Fruit fly (Drosophila melanogaster) whole organism, prepupa: Measurements from ENCODE around the gene DPCoAC.

Experiments
- CG8319 ChIP-seq: fragments of 200-800 bp; sonication (Bioruptor generic); optimal IDR thresholded peaks from 3 replicates; lab custom pipeline; 2016; ENCODE audit warnings: missing biosample characterization, missing genetic modification characterization
- Eip93F ChIP-seq: fragments of 200-800 bp; sonication (Bioruptor generic); optimal IDR thresholded peaks from 2 replicates; lab custom pipeline; 2016; ENCODE audit warnings: missing biosample characterization, mild to moderate bottlenecking, missing genetic modification characterization
- Ets21C ChIP-seq: fragments of 200-800 bp; sonication (Bioruptor generic); optimal IDR thresholded peaks from 3 replicates; lab custom pipeline; 2016; ENCODE audit warnings: missing biosample characterization, missing genetic modification characterization
- ss ChIP-seq, 2 experiments: fragments of 200-800 bp; sonication (Bioruptor generic); optimal IDR thresholded peaks; 2 replicates in 1 of 2; 3 replicates in 1 of 2; lab custom pipeline; 2017 to 2018; ENCODE audit warnings: mild to moderate bottlenecking in 2 of 2, missing biosample characterization in 2 of 2, missing genetic modification characterization in 2 of 2, moderate library complexity in 1 of 2

dm6 chr3R:20556281-20557113 is 970 bp downstream of the DPCoAC start:
- TF ChIP-seq Eip93F (GFP tag; lab: Kevin White, UChicago) (no peak), Ets21C (GFP tag; lab: Kevin White, UChicago) (peak; percentile 51), CG8319 (peak; percentile 61), ss (GFP tag; optimal IDR thresholded peaks at IDR 0.05; lab: Kevin White, UChicago) (peak; percentile 89)
